Worm (Caenorhabditis elegans): ENCODE measurements around the gene F47B8.4.

ce11 chrV:14296499-14296898 is 28.0 kb downstream of the F47B8.4 start, which contains the start of gene F14D7.3:
- TF ChIP-seq mdl-1 (tag; optimal IDR thresholded peaks at IDR 0.05) (no peak), nhr-6 (tag; optimal IDR thresholded peaks at IDR 0.05) (no peak), fos-1 (tag; optimal IDR thresholded peaks at IDR 0.05) (no peak), ZK546.5 (tag; optimal IDR thresholded peaks at IDR 0.05) (no peak), mab-5 (tag; optimal IDR thresholded peaks at IDR 0.05) (no peak), elt-3 (tag; optimal IDR thresholded peaks at IDR 0.05) (no peak), gmeb-1 (tag; optimal IDR thresholded peaks at IDR 0.05) (no peak), egl-27 (tag; optimal IDR thresholded peaks at IDR 0.05) (no peak), ztf-11 (tag; optimal IDR thresholded peaks at IDR 0.05) (no peak), nhr-77 (tag; optimal IDR thresholded peaks at IDR 0.05) (no peak), lin-13 (GFP tag; optimal IDR thresholded peaks at IDR 0.05) (no peak), dmd-4 (tag; optimal IDR thresholded peaks at IDR 0.05) (no peak), blmp-1 (tag; optimal IDR thresholded peaks at IDR 0.05; ENCODE audit: insufficient read depth) (no peak)
